Worm (Caenorhabditis elegans): Measurements from ENCODE around the gene gei-4.

DNA sequence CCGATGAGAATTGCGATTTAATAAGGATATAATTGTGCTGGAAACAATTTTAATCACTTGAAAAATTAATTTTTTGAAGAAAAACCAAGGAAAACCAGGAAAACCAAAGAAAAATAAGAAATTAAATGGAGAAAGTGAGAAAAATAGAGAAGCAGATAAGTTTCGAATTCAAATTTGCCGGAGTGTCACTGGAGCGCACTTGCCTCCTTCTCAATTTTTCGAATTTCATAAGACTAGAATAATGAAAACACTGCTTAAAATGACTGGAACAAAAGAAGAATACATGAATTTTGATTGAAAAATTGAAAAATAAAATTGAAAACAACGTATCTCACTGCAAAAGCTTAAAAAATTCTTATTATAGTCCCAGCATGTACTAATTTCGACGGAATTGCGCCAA is 6.1 kb downstream of the gei-4 start:
- TF ChIP-seq nfya-1 (tag; optimal IDR thresholded peaks at IDR 0.05) = no peak
- TF ChIP-seq ref-2 (tag; optimal IDR thresholded peaks at IDR 0.05) = no peak

Measured in whole organism, late embryonic.